In the genomic region with DNA sequence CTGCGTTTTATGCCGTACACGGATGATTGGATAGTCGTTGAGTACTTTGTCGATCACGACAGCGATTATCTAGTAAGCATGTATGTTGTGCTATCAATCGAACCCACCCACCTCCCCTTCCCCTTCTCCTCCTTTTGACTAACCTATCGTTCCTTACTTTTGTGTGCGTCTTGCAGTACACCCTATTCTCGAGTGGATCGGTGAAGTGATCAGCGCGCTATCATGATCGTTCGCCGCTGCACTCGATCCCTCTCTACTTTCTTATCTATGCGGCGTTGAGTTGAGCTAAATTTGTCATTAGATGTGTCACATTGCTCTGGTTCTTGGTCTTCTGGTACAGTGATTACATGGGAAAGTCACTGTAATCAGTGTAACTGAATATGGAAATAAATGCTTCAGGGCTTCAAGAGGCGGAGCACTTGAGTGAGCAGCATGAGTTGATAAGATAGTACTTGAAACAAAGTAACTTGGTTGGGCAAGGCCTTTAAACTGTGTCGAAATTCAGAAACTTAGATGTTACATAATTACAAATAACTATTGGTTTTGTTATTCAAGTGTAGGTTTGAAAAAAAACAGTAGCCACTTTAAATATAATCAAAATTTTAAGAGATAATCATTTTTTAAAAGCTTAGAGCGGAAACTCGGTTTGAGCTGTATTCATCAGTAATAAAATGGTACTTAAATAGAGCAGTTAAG, we compare ENCODE assay signal across 3 fruit fly cellular contexts.
TF ChIP-seq lines count a peak whose summit lies in the region.

No protein-coding gene starts in this region.

- no peak for TF ChIP-seq CTCF in whole organism, embryonic (GFP tag; optimal IDR thresholded peaks at IDR 0.05; lab: Kevin White, UChicago)

TF ChIP-seq in whole organism, adult, 20 proteins besides CTCF, POLR2A, EP300 and RAD21:
- TF ChIP-seq kay (GFP tag; lab: Kevin White, UChicago; ENCODE audit: borderline replicate concordance) (peak; percentile 44), CG11617 (GFP tag; optimal IDR thresholded peaks at IDR 0.05; lab: Kevin White, UChicago) (no peak)

TF ChIP-seq in whole organism, embryonic, 481 proteins besides CTCF, POLR2A, EP300 and RAD21:
- peak; percentile 56; the same call in 1 of the 4 replicates for TF ChIP-seq chinmo (GFP tag; IDR thresholded peaks at IDR 0.05; lab: Robert Waterston, UW; ENCODE audit: partially characterized antibody)
- TF ChIP-seq grn (GFP tag; optimal IDR thresholded peaks at IDR 0.05; lab: Kevin White, UChicago) = peak; percentile 97
- peak; percentile 22; the same call in 1 of the 2 replicates for TF ChIP-seq chm (GFP tag; IDR thresholded peaks at IDR 0.05; lab: Robert Waterston, UW)
- peak; percentile 77 for TF ChIP-seq exex (tag; optimal IDR thresholded peaks at IDR 0.05; lab: Kevin White, UChicago)
- TF ChIP-seq gem (tag; optimal IDR thresholded peaks at IDR 0.05; lab: Kevin White, UChicago) = no peak
- TF ChIP-seq D (optimal IDR thresholded peaks at IDR 0.05; lab: Kevin White, UChicago) = peak; percentile 22
- no peak for TF ChIP-seq D (GFP tag; optimal IDR thresholded peaks at IDR 0.05; lab: Kevin White, UChicago)
- TF ChIP-seq CG31388 (GFP tag; optimal IDR thresholded peaks at IDR 0.05; lab: Kevin White, UChicago) = no peak
- TF ChIP-seq crol (GFP tag; IDR thresholded peaks at IDR 0.05; lab: Robert Waterston, UW) = peak; percentile 63; the same call in 1 of the 2 replicates
- TF ChIP-seq CG14441 (GFP tag; IDR thresholded peaks at IDR 0.05; lab: Robert Waterston, UW) = no peak
- no peak for TF ChIP-seq Atf3 (GFP tag; optimal IDR thresholded peaks at IDR 0.05; lab: Kevin White, UChicago)
- TF ChIP-seq Hr78 (GFP tag; optimal IDR thresholded peaks at IDR 0.05; lab: Kevin White, UChicago) = peak in 1 of 2 experiments; percentile 1
- TF ChIP-seq Pdp1 (GFP tag; optimal IDR thresholded peaks at IDR 0.05; lab: Kevin White, UChicago) = peak in 1 of 2 experiments; percentile 93
- TF ChIP-seq Ets65A (GFP tag; lab: Kevin White, UChicago) = peak; percentile 71
- TF ChIP-seq CG10431 (GFP tag; optimal IDR thresholded peaks at IDR 0.05; lab: Kevin White, UChicago) = peak; percentile 69
- TF ChIP-seq Med (GFP tag; lab: Kevin White, UChicago) = peak; percentile 6
- no peak for TF ChIP-seq sisA (GFP tag; IDR thresholded peaks at IDR 0.05; lab: Robert Waterston, UW)
- peak; percentile 57 for TF ChIP-seq mirr (GFP tag; optimal IDR thresholded peaks at IDR 0.05; lab: Kevin White, UChicago)
- no peak for TF ChIP-seq Fer3 (tag; optimal IDR thresholded peaks at IDR 0.05; lab: Kevin White, UChicago)
- no peak for TF ChIP-seq CG12071 (GFP tag; optimal IDR thresholded peaks at IDR 0.05; lab: Kevin White, UChicago)
- TF ChIP-seq grau (tag; optimal IDR thresholded peaks at IDR 0.05; lab: Kevin White, UChicago) = peak; percentile 34
- no peak for TF ChIP-seq disco-r (GFP tag; optimal IDR thresholded peaks at IDR 0.05; lab: Kevin White, UChicago)
- peak; percentile 35 for TF ChIP-seq sug (tag; optimal IDR thresholded peaks at IDR 0.05; lab: Kevin White, UChicago)
- no peak for TF ChIP-seq CG13123 (GFP tag; optimal IDR thresholded peaks at IDR 0.05; lab: Kevin White, UChicago)
- TF ChIP-seq nmo (GFP tag; optimal IDR thresholded peaks at IDR 0.05; lab: Kevin White, UChicago) = no peak
- TF ChIP-seq z (GFP tag; IDR thresholded peaks at IDR 0.05; lab: Robert Waterston, UW) = peak; percentile 79
- no peak for TF ChIP-seq en (GFP tag; optimal IDR thresholded peaks at IDR 0.05; lab: Kevin White, UChicago)
- no peak for TF ChIP-seq Nf-YB (GFP tag; optimal IDR thresholded peaks at IDR 0.05; lab: Kevin White, UChicago)
- TF ChIP-seq vnd (GFP tag; IDR thresholded peaks at IDR 0.05; lab: Robert Waterston, UW; ENCODE audit: partially characterized antibody) = peak; percentile 58; the same call in 1 of the 3 replicates

TF ChIP-seq in whole organism, prepupa, 60 proteins besides CTCF, POLR2A, EP300 and RAD21:
- TF ChIP-seq svp (GFP tag; lab: Kevin White, UChicago) = peak; percentile 71
- TF ChIP-seq eg (GFP tag; IDR thresholded peaks at IDR 0.05; lab: Robert Waterston, UW) = 0 out of 3 replicates have a peak, but pooled peaks have one; percentile 16
- TF ChIP-seq CG10631 (GFP tag; optimal IDR thresholded peaks at IDR 0.05; lab: Kevin White, UChicago) = no peak
- TF ChIP-seq CG6854 (GFP tag; optimal IDR thresholded peaks at IDR 0.05; lab: Kevin White, UChicago) = no peak
